Worm (Caenorhabditis elegans): Measurements from ENCODE around the gene K09C4.5.

The K09C4.5 gene

ce11 chrX:3282306-3282705 is at the start of gene K09C4.5:
Gene K09C4.5, plus strand, starts transcription at chrX:3282631.
- TF ChIP-seq nhr-237 (tag; optimal IDR thresholded peaks at IDR 0.05) (no peak), elt-1 (tag; optimal IDR thresholded peaks at IDR 0.05) (no peak), fkh-10 (GFP tag; optimal IDR thresholded peaks at IDR 0.05) (no peak), sea-2 (GFP tag; optimal IDR thresholded peaks at IDR 0.05) (no peak), aly-2 (tag; optimal IDR thresholded peaks at IDR 0.05) (no peak), lin-15B (tag; optimal IDR thresholded peaks at IDR 0.05) (no peak), daf-12 (tag; optimal IDR thresholded peaks at IDR 0.05) (no peak), fkh-2 (tag; optimal IDR thresholded peaks at IDR 0.05) (no peak), mdl-1 (tag; optimal IDR thresholded peaks at IDR 0.05) (no peak), nhr-12 (tag; optimal IDR thresholded peaks at IDR 0.05) (no peak), pqm-1 (tag; optimal IDR thresholded peaks at IDR 0.05) (peak; percentile 30), elt-2 (tag; optimal IDR thresholded peaks at IDR 0.05) (peak; percentile 49), nhr-11 (tag; optimal IDR thresholded peaks at IDR 0.05) (no peak), pha-4 (tag; optimal IDR thresholded peaks at IDR 0.05) (peak; percentile 11), ceh-82 (tag; optimal IDR thresholded peaks at IDR 0.05) (no peak), lsy-12 (tag; optimal IDR thresholded peaks at IDR 0.05) (no peak), nhr-28 (tag; optimal IDR thresholded peaks at IDR 0.05) (no peak), nhr-23 (tag; optimal IDR thresholded peaks at IDR 0.05) (no peak), nhr-43 (tag; optimal IDR thresholded peaks at IDR 0.05; ENCODE audit: poor library complexity, severe bottlenecking) (no peak)

ce11 chrX:3235358-3235816 is 47.0 kb upstream of the K09C4.5 start, which contains the start of gene F28B4.3:
Gene F28B4.3, minus strand, starts transcription at chrX:3235408.
- TF ChIP-seq ama-1 (optimal IDR thresholded peaks at IDR 0.05), result no peak
- peak; percentile 41 for TF ChIP-seq jun-1 (tag; optimal IDR thresholded peaks at IDR 0.05)
- TF ChIP-seq nhr-25 (tag; optimal IDR thresholded peaks at IDR 0.05), result no peak
- no peak for TF ChIP-seq nhr-67 (tag; optimal IDR thresholded peaks at IDR 0.05)
- peak; percentile 92 for TF ChIP-seq pqm-1 (tag; optimal IDR thresholded peaks at IDR 0.05)
- TF ChIP-seq fos-1 (tag; optimal IDR thresholded peaks at IDR 0.05), result no peak
- TF ChIP-seq elt-2 (tag; optimal IDR thresholded peaks at IDR 0.05), result peak; percentile 95
- TF ChIP-seq nhr-77 (tag; optimal IDR thresholded peaks at IDR 0.05), result no peak
- no peak for TF ChIP-seq fkh-2 (tag; optimal IDR thresholded peaks at IDR 0.05)
- TF ChIP-seq nhr-28 (tag; optimal IDR thresholded peaks at IDR 0.05), result no peak

- TF ChIP-seq hmg-11 (tag; optimal IDR thresholded peaks at IDR 0.05) (no peak), mdl-1 (tag; optimal IDR thresholded peaks at IDR 0.05) (no peak), ztf-11 (tag; optimal IDR thresholded peaks at IDR 0.05) (no peak), pqm-1 (tag; optimal IDR thresholded peaks at IDR 0.05) (peak; percentile 74), nfya-1 (tag; optimal IDR thresholded peaks at IDR 0.05; ENCODE audit: insufficient read depth) (no peak), nhr-28 (tag; optimal IDR thresholded peaks at IDR 0.05) (no peak), elt-2 (tag; optimal IDR thresholded peaks at IDR 0.05) (peak; percentile 79), ama-1 (optimal IDR thresholded peaks at IDR 0.05) (no peak), egl-5 (tag; optimal IDR thresholded peaks at IDR 0.05) (no peak), egl-27 (tag; optimal IDR thresholded peaks at IDR 0.05) (no peak), lsy-12 (tag; optimal IDR thresholded peaks at IDR 0.05) (no peak), elt-3 (tag; optimal IDR thresholded peaks at IDR 0.05) (no peak)
Measured at ce11 chrX:3243614-3244013, 38.8 kb upstream of the K09C4.5 start, which contains the start of gene irg-7. Gene irg-7, minus strand, starts transcription at chrX:3243636.

- TF ChIP-seq pqm-1 (tag; optimal IDR thresholded peaks at IDR 0.05), result peak; percentile 23
- TF ChIP-seq daf-12 (tag; optimal IDR thresholded peaks at IDR 0.05), result no peak
- TF ChIP-seq nhr-77 (tag; optimal IDR thresholded peaks at IDR 0.05), result no peak
- TF ChIP-seq zag-1 (tag; optimal IDR thresholded peaks at IDR 0.05), result no peak
- peak; percentile 65 for TF ChIP-seq elt-2 (tag; optimal IDR thresholded peaks at IDR 0.05)
- TF ChIP-seq unc-39 (tag; optimal IDR thresholded peaks at IDR 0.05), result no peak
- TF ChIP-seq tbx-2 (tag; optimal IDR thresholded peaks at IDR 0.05), result no peak
Measured at ce11 chrX:3244402-3244801, 38.0 kb upstream of the K09C4.5 start.

- TF ChIP-seq jun-1 (tag; optimal IDR thresholded peaks at IDR 0.05) (peak; percentile 38), pqm-1 (tag; optimal IDR thresholded peaks at IDR 0.05) (peak; percentile 39), snpc-4 (tag; optimal IDR thresholded peaks at IDR 0.05) (no peak), nhr-23 (tag; optimal IDR thresholded peaks at IDR 0.05) (peak; percentile 49), nhr-77 (tag; optimal IDR thresholded peaks at IDR 0.05) (no peak), elt-2 (tag; optimal IDR thresholded peaks at IDR 0.05) (peak; percentile 59), pha-4 (tag; optimal IDR thresholded peaks at IDR 0.05) (peak; percentile 93), hmg-11 (tag; optimal IDR thresholded peaks at IDR 0.05) (peak; percentile 20), nhr-25 (tag; optimal IDR thresholded peaks at IDR 0.05) (peak; percentile 47), ceh-16 (tag; optimal IDR thresholded peaks at IDR 0.05) (no peak), unc-62 (GFP tag; optimal IDR thresholded peaks at IDR 0.05) (no peak), lin-15B (tag; optimal IDR thresholded peaks at IDR 0.05) (peak; percentile 35), lin-39 (tag; optimal IDR thresholded peaks at IDR 0.05) (peak; percentile 45), egl-5 (tag; optimal IDR thresholded peaks at IDR 0.05) (peak; percentile 74)
Measured at ce11 chrX:3245812-3246211, 36.6 kb upstream of the K09C4.5 start, which contains the start of gene F40F4.7. Gene F40F4.7, minus strand, starts transcription at chrX:3245933.
